Worm (Caenorhabditis elegans): ENCODE data around the gene dct-5.

Gene dct-5

DNA sequence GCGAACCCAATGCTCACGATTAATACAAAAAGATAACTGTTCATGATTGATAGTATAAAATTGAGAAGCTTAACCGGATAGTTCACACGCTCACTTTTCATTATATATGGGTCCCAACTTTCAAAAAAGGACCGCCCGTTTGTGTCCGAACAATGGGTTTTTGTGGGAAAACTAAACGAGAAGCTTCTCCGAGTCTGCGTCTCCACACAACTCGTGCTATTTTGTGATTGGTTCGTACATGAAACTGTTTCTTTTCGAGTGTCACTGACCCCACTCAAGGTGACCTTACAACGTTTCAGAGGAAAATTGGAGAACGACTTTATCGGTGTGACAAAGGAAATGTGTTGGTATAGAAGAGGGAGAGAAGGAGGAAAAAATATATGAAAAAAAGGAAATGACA is at the start of gene dct-5:
Gene dct-5, minus strand, starts transcription at position 101 of the 400 bp plus-strand sequence.
- TF ChIP-seq unc-62 (GFP tag; optimal IDR thresholded peaks at IDR 0.05): no peak

DNA sequence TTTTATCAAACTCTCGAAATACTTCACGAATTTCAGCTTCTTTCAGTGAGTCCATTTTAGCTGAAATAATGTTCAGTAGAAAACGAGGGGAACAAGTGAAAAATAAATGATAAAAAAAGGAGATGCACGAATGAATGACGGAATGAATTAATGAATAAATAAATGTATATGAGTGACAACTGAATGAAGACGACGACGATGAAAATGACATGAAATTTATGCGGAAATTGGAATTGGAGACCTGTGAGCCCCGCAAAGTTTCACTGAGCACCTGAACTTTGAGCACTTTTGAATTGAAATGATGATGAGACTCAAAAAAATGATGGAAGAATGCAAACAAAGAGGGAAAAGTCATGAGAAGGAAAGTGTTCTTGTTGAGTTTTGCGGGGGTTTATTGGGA is 45.2 kb upstream of the dct-5 start, which contains the start of gene cal-8:
Gene cal-8, minus strand, starts transcription at position 60 of the 400 bp plus-strand sequence.
- no peak for TF ChIP-seq unc-62 (GFP tag; optimal IDR thresholded peaks at IDR 0.05)

DNA sequence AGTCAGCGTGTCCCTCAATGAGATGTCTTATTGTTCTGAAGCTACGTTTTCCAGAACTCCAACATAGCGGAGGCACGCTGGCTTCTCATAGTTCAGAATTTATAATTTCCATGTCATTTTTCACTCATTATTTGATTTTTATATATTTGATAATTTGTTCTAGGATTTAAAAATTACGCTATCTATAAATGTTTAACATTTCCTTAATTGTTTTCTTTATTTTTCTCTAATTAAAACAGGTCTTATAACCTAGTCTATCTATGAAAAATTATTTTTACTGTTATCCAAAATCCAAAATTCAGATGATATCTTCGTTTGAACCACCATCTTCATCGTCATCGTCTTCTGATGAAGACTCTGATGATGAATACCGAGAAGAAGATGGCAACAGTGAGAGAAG is 41.6 kb upstream of the dct-5 start, which contains the start of gene F56D1.1:
Gene F56D1.1, plus strand, starts transcription at position 301 of the 400 bp plus-strand sequence.
- no peak for TF ChIP-seq unc-62 (GFP tag; optimal IDR thresholded peaks at IDR 0.05)

DNA sequence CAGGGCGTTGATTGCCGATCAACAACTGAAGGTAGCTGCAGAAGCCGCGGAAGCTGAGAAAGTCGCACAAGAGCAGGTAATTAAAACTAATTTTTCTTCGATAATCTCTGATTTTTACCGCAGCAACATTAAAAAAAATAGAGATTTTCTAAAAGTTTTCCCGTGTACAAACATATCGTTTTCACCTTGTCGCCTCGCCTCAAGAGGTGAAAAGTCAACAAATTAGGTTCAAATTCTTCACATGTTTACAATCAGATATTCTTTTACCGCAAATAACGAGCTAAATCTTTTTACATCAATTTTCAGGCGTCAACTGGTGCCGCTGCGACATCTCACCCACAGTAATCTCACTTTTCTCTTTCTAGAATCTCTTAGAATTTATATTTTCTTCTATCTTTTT is 38.2 kb upstream of the dct-5 start, which contains the start of gene ilcr-2:
Gene ilcr-2, plus strand, starts transcription at position 301 of the 400 bp plus-strand sequence.
- TF ChIP-seq unc-62 (GFP tag; optimal IDR thresholded peaks at IDR 0.05): no peak

DNA sequence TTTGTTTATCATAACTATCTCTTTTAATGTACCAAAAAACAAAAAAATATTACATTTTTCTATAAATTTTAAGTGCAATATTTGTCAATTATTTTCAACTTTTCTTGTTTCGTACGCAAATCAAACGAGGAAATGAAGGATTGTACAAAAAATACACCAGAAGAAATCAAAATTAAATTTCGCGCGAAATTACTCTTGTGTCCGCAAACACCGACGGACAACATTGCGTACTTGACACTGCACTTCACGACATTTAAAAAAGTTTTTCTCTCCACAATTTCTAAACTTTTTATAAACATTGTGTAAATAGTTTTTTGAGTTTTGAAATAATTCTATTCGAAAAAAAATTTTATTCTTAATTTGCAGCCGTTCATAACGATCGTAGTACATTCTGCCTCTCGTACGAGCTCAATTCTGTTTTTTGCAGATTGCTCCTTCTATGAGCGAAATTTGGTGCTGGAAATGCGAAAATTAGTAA is 37.3 kb upstream of the dct-5 start, which contains the start of gene mrps-16:
Gene mrps-16, plus strand, starts transcription at position 428 of the 478 bp plus-strand sequence.
- no peak for TF ChIP-seq unc-62 (GFP tag; optimal IDR thresholded peaks at IDR 0.05)

DNA sequence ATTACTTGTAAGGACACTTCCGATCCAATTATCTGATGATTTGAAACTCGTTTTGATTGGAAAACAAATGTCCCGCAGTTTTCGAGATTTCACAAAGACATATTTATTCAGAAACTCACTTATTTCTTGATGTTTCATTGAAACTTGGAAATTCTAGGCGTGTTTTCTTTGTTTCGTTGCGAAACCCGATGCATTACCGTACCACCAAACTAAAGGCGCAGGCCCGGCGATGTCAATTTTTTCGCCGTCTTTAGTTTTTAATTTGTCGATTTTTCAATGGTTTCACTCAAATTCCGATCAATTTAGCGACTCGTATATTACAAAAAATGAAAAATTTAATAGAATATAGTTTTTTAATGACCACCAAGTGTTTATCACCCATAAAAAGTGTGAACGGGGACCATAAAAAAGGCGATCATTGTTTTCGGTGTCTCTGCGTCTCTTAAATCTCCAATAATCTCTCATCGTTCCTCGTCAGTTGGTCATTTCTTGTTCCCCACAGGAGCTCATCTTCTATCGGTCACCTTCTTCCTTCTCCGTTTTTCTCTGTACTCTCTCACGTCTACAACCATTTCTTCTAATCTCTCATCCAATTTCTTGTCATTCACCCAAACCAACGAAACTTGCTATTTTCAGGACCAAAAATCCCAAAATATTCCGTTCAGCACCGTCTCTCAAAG is 29.1 kb upstream of the dct-5 start, which contains the start of gene clr-1:
Gene clr-1, plus strand, starts transcription at position 630 of the 680 bp plus-strand sequence.
- no peak for TF ChIP-seq unc-62 (GFP tag; optimal IDR thresholded peaks at IDR 0.05)

DNA sequence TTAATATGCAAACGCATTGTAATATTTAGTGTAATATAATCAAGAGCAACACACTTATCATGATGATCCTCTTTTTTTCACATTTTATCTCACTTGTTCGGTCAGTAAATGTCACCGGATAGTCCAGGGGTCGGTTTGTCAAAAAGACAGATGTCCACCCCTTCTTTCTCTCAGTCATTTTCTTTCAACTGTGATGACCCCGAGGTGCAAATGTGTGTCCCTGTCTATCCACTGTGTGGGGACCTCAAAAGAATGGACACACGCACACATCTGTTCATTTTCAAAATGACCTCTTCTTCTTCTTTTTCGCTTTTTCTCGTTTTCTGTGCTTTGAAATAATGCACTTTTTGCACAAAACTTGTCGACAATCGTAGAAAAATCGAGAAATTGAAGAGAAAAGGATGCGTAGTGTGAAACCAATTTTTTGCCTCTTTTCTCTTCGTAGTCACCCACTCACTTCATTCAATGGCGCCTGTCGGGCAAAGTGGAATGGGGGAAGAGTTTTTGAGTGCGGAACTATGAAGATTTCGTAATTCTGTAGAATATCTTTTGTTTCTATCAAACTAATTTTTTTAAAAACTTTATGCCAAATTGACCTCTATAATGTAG is 27.1 kb upstream of the dct-5 start:
- TF ChIP-seq unc-62 (GFP tag; optimal IDR thresholded peaks at IDR 0.05): no peak

DNA sequence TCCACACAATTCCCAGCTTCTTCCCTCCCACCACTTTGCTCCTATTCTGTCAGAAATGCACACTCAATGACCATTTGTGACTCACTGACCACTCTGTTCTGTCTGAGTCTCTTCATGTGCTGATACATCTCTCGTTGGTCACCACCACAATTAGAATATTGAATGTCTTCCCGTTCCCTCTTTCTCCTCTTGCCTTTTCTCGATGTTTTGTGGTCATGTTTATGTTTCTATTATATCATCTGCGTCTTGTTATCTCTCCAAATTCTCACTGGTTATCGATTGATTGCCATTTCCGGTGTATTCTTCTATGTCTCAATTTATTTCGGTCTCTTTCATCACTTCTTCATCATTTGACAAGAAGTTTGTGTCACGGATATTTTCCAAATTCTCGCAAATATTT is 24.2 kb upstream of the dct-5 start:
- no peak for TF ChIP-seq unc-62 (GFP tag; optimal IDR thresholded peaks at IDR 0.05)

DNA sequence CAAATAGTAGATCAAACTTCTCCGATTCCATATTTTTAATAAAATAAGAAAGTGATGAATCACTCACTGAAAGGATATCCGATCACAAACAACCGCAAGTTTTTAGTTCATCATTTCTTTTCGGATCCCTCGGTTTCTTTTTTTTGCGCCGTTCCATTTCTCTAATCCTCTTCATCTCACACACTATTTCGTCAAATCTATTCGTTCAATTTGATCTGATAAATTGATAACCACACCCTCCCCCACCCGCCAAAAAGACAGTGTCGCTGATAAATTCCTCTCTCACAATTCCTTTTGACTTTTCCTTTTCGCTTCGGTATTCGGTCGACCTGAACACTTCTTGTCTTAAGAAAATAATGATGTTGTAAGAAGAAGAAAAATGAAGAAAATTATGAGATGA is 22.8 kb upstream of the dct-5 start:
- no peak for TF ChIP-seq unc-62 (GFP tag; optimal IDR thresholded peaks at IDR 0.05)

DNA sequence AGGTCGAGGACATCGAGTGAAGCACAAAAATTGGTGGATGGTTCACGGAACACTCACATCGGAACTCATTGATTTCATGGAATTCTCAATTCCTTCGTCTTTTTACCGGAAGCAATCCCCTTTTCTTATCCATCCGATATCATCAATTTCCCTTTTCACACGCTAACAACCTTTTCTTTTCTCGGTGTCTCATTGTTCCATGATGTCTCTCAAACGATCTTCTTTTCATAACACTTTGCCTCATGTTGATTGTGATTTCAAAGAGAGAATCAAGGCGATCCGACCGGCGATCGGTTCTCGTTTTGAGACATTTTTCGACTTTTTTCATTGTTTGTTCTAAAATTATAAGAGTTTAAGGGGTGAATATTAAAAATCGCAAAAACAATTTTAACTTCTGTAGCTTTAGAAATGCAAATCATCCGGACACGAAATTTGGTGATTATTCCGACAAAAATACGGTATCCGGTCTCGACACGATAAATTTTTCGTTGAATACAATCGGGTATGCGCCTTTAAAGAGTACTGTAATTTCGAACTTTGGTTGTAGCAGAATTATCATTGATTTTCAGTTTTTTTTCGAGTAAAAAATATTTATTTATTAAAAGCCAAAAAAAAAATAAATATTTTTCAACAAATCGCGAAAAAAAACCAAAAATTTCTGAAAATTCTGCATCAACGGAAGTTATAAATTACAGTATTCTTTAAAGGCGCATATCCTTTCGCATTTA is 22.1 kb upstream of the dct-5 start:
- TF ChIP-seq unc-62 (GFP tag; optimal IDR thresholded peaks at IDR 0.05): no peak

DNA sequence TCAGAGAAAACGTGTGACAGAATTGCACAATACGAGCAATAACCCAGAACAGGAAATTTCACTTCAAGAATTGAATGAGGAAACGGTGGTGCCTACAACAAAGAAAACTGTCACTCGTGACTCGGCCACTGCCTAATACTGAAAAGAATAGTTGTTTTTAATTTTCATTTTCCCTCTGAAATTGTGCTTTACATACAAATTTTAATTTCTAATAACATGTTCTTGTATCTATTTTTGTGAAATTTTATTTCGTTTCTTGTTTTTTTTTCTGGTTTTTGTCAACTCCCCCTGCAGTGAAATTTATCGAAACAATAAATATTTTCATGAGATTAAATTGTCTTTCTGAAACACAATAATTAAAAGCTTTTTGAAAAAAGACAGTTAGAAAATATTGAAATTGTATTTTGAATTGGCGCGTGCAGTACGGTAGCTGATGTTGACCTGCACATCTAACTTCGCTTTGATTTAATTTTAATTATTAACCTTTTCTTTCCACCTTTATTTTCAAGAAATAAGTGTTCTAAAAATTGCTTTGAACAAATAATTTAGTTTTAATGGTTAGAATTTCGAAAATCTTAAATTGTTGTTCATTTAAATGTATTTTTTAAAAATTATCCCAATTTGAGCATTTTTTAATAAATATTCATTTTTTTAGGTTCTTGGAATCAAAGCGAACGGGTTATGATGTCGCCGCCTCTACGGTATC is 19.1 kb upstream of the dct-5 start, which contains the start of gene daz-1:
Gene daz-1, plus strand, starts transcription at position 656 of the 706 bp plus-strand sequence.
- no peak for TF ChIP-seq unc-62 (GFP tag; optimal IDR thresholded peaks at IDR 0.05)

DNA sequence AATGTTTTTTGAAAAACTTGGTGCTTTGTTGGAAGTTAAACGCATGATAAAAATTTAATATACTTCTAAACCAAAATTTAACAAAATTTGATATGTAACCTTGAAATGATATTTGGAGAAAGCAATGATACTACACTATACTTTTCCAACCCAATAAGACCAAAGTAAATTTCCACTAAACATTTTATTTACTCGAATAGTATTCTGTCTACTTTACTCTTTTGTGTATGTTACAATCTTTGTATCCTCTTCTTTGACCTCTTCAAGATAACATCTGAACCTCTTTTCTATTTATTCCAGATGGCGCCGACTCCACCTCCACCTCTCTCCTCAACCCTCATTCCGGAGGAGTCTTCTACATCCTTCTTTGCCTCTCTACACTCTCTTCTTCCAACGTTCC is 16.8 kb upstream of the dct-5 start, which contains the start of gene dhs-5:
Gene dhs-5, plus strand, starts transcription at position 301 of the 400 bp plus-strand sequence.
- TF ChIP-seq unc-62 (GFP tag; optimal IDR thresholded peaks at IDR 0.05): no peak

DNA sequence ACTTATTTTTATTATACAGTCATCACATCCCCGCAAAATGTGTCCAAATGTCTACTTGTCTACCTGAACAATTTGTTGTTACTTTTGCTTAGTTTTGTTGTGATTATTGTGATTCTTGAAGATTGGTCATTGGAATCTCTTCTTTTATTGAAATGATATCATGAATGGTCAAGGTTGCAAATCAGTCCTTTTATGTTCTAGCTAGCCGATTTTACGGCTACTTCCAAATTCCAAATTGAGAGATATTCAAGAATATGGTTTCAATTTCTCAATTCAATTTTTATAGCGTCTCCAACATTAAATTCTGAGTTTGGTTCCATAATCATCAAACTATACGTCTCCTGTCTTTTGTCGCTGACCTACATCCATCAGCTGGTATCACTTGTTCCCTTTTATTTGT is 14.5 kb upstream of the dct-5 start:
- TF ChIP-seq unc-62 (GFP tag; optimal IDR thresholded peaks at IDR 0.05): no peak

DNA sequence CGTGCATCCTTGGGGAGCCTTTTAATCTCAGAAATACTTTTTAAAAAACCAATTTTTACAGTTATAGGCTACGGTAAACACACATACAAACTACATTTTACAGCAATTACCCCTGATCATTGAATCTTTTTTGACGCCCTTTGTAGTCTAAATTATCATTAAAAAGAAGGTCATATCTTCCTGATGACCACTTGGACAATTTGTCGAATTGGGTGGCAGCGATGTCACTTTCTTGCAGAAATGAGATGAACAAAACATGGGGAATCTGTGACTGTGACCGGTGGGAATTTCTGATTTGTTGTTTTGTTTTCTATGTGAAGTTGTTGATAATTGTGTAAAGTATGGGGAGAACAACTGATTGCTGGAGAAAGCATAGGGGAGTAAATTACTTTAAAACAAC is 12.9 kb upstream of the dct-5 start:
- TF ChIP-seq unc-62 (GFP tag; optimal IDR thresholded peaks at IDR 0.05): no peak

DNA sequence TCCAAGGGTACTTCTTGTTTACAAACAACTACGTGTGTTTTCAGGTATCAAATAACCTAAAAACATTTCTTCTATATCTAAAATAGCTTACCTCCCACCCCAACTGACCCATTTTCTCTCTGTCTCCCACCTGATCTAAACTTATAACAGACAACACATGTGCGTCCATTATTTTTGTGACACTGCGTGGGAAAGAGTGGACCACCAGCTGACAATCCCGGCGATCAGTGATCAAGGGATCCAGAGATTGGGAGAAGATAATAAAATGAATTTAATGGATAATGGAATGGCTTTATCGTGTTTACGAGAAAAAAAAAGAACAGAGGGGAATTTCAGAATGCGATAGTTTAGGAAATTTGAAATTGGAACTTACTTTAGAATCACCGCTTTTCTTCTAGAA is 12.5 kb upstream of the dct-5 start:
- no peak for TF ChIP-seq unc-62 (GFP tag; optimal IDR thresholded peaks at IDR 0.05)
